Worm (Caenorhabditis elegans): ENCODE results near the gene pph-1.

ce11 chrV:10723181-10723580 is 20.8 kb downstream of the pph-1 start:
- no peak for TF ChIP-seq nfya-1 (tag; optimal IDR thresholded peaks at IDR 0.05)
- no peak for TF ChIP-seq ama-1 (optimal IDR thresholded peaks at IDR 0.05)
- TF ChIP-seq elt-4 (tag; optimal IDR thresholded peaks at IDR 0.05), result no peak
- no peak for TF ChIP-seq odd-2 (tag; optimal IDR thresholded peaks at IDR 0.05)
- no peak for TF ChIP-seq ceh-6 (GFP tag; optimal IDR thresholded peaks at IDR 0.05)
- no peak for TF ChIP-seq tbx-2 (tag; optimal IDR thresholded peaks at IDR 0.05)
- no peak for TF ChIP-seq ztf-16 (tag; optimal IDR thresholded peaks at IDR 0.05)
- TF ChIP-seq pqm-1 (tag; optimal IDR thresholded peaks at IDR 0.05), result no peak
- TF ChIP-seq pha-2 (tag; optimal IDR thresholded peaks at IDR 0.05), result no peak
- no peak for TF ChIP-seq ceh-22 (tag; optimal IDR thresholded peaks at IDR 0.05)
- no peak for TF ChIP-seq elt-2 (tag; optimal IDR thresholded peaks at IDR 0.05)

All from whole organism, late embryonic.